Worm (Caenorhabditis elegans): ENCODE results near the gene rpt-3.

The rpt-3 gene

DNA sequence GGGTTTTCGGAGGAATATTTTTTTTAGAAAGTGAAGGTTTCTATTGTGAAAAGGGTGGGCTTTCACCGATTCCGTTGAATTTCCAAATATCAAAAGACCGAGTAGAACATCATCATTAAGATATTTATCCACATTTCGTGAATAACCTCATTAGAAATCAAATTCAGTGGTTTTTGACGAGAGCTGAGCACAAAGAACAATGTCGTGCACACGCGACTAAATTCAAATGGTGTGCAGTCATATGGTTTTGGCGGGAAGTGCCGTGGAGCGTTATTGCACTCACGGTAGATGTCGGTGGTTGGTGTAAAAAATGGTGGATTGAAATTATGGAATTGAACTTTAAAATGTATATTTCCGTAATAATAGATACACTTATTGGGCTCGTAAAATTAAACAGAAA lies 36.9 kb upstream of the rpt-3 start:
- TF ChIP-seq hlh-30 (tag; optimal IDR thresholded peaks at IDR 0.05; ENCODE audit: insufficient read depth) (peak; percentile 81), rnt-1 (tag; optimal IDR thresholded peaks at IDR 0.05) (no peak)

DNA sequence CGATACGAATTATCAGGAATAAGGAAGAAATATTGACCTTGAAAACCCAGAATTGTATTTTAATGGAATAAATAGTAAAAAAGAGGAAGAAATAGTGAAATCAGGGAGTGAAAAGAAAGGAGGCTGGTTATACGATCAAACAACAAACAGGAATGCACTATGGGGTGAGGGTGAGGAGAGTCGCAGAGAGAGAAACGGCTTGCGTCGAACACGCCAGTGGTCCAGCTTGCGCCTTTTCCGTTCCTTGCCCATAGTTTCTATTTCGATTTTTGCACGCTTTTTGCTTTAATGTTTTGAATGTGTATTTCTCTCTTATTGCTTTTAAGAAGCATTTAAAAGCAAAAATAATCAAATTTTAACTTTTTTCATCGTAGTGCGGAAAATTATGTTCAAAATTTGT lies 35.9 kb upstream of the rpt-3 start:
- TF ChIP-seq pag-3 (tag; optimal IDR thresholded peaks at IDR 0.05; ENCODE audit: borderline replicate concordance), result no peak
- peak; percentile 41 for TF ChIP-seq hlh-30 (tag; optimal IDR thresholded peaks at IDR 0.05; ENCODE audit: insufficient read depth)
- TF ChIP-seq K09A11.1 (tag; optimal IDR thresholded peaks at IDR 0.05; ENCODE audit: insufficient read depth), result peak; percentile 19
- TF ChIP-seq syd-9 (tag; optimal IDR thresholded peaks at IDR 0.05), result peak; percentile 33
- peak; percentile 80 for TF ChIP-seq elt-2 (tag; optimal IDR thresholded peaks at IDR 0.05)
- peak; percentile 87 for TF ChIP-seq ceh-34 (tag; optimal IDR thresholded peaks at IDR 0.05)
- TF ChIP-seq sox-2 (GFP tag; IDR thresholded peaks at IDR 0.05), result 0 out of 2 replicates have a peak, but pooled peaks have one; percentile 23
- TF ChIP-seq hlh-15 (tag; optimal IDR thresholded peaks at IDR 0.05), result peak; percentile 5
- peak; percentile 28 for TF ChIP-seq nhr-232 (tag; optimal IDR thresholded peaks at IDR 0.05)
- TF ChIP-seq pat-9 (tag; optimal IDR thresholded peaks at IDR 0.05), result peak; percentile 62
- TF ChIP-seq ceh-14 (tag; optimal IDR thresholded peaks at IDR 0.05), result peak; percentile 68
- TF ChIP-seq unc-86 (tag; optimal IDR thresholded peaks at IDR 0.05), result peak; percentile 31
- peak; percentile 51 for TF ChIP-seq hlh-13 (GFP tag; optimal IDR thresholded peaks at IDR 0.05)
- TF ChIP-seq C38D4.7 (GFP tag; optimal IDR thresholded peaks at IDR 0.05), result peak; percentile 32
- peak; percentile 56 for TF ChIP-seq unc-42 (tag; optimal IDR thresholded peaks at IDR 0.05)
- TF ChIP-seq ceh-2 (tag; optimal IDR thresholded peaks at IDR 0.05), result peak; percentile 45
- TF ChIP-seq dmd-4 (tag; optimal IDR thresholded peaks at IDR 0.05; ENCODE audit: borderline replicate concordance), result no peak
- TF ChIP-seq ttx-3 (tag; optimal IDR thresholded peaks at IDR 0.05), result peak; percentile 62
- peak; percentile 54 for TF ChIP-seq F13H6.1 (tag; optimal IDR thresholded peaks at IDR 0.05)
- TF ChIP-seq ceh-30 (tag; optimal IDR thresholded peaks at IDR 0.05), result peak; percentile 37
- TF ChIP-seq ama-1 (optimal IDR thresholded peaks at IDR 0.05), result no peak
- no peak for TF ChIP-seq pax-1 (tag; optimal IDR thresholded peaks at IDR 0.05)
- TF ChIP-seq eyg-1 (tag; optimal IDR thresholded peaks at IDR 0.05), result no peak
- TF ChIP-seq sox-4 (tag; optimal IDR thresholded peaks at IDR 0.05), result peak; percentile 60
- peak; percentile 31 for TF ChIP-seq ets-4 (tag; optimal IDR thresholded peaks at IDR 0.05)
- peak; percentile 78 for TF ChIP-seq tbx-2 (tag; optimal IDR thresholded peaks at IDR 0.05)
- TF ChIP-seq pha-2 (tag; optimal IDR thresholded peaks at IDR 0.05), result peak; percentile 17
- TF ChIP-seq elt-4 (tag; optimal IDR thresholded peaks at IDR 0.05), result no peak
- TF ChIP-seq ceh-31 (tag; optimal IDR thresholded peaks at IDR 0.05), result peak; percentile 75
- peak; percentile 79 for TF ChIP-seq dve-1 (tag; optimal IDR thresholded peaks at IDR 0.05)
- peak; percentile 32 for TF ChIP-seq ref-2 (tag; optimal IDR thresholded peaks at IDR 0.05)
- peak; percentile 83 for TF ChIP-seq nfya-1 (tag; optimal IDR thresholded peaks at IDR 0.05)
- peak; percentile 56 for TF ChIP-seq fkh-6 (tag; optimal IDR thresholded peaks at IDR 0.05)
- TF ChIP-seq ceh-9 (tag; optimal IDR thresholded peaks at IDR 0.05), result no peak
- TF ChIP-seq ceh-18 (tag; optimal IDR thresholded peaks at IDR 0.05), result peak; percentile 64
- no peak for TF ChIP-seq unc-3 (GFP tag; conservative IDR thresholded peaks at IDR 0.05)
- peak; percentile 36 for TF ChIP-seq unc-3 (tag; optimal IDR thresholded peaks at IDR 0.05)
- peak; percentile 77 for TF ChIP-seq ceh-19 (GFP tag; optimal IDR thresholded peaks at IDR 0.05)
- peak; percentile 11 for TF ChIP-seq hlh-8 (tag; optimal IDR thresholded peaks at IDR 0.05)
- TF ChIP-seq gmeb-2 (tag; optimal IDR thresholded peaks at IDR 0.05), result peak; percentile 55
- TF ChIP-seq madf-2 (tag; optimal IDR thresholded peaks at IDR 0.05), result peak; percentile 41
- peak; percentile 22 for TF ChIP-seq che-1 (tag; optimal IDR thresholded peaks at IDR 0.05)
- TF ChIP-seq fax-1 (tag; optimal IDR thresholded peaks at IDR 0.05), result peak; percentile 40
- TF ChIP-seq zip-5 (tag; optimal IDR thresholded peaks at IDR 0.05), result no peak
- peak; percentile 37 for TF ChIP-seq T23F11.4 (GFP tag; optimal IDR thresholded peaks at IDR 0.05)
- TF ChIP-seq lin-11 (tag; optimal IDR thresholded peaks at IDR 0.05), result peak; percentile 5
- TF ChIP-seq sdc-2 (tag; optimal IDR thresholded peaks at IDR 0.05), result peak; percentile 55
- peak; percentile 14 for TF ChIP-seq pros-1 (tag; optimal IDR thresholded peaks at IDR 0.05)
- TF ChIP-seq pqm-1 (tag; optimal IDR thresholded peaks at IDR 0.05), result peak; percentile 32
- TF ChIP-seq mec-3 (tag; optimal IDR thresholded peaks at IDR 0.05; ENCODE audit: borderline replicate concordance), result no peak
- TF ChIP-seq rnt-1 (tag; optimal IDR thresholded peaks at IDR 0.05), result peak; percentile 41
